Worm (Caenorhabditis elegans) whole organism, L1 larva: Measurements from ENCODE around the gene hsp-12.2.

Source experiments
- C04F5.9 ChIP-seq: sonication (generic microtip); optimal IDR thresholded peaks from 2 replicates; lab custom pipeline; 2016; ENCODE audit warnings: missing genetic modification characterization, missing compliant biosample characterization
- C34B4.2 ChIP-seq: sonication (generic microtip); optimal IDR thresholded peaks from 2 replicates; lab custom pipeline; 2017; ENCODE audit warnings: mild to moderate bottlenecking, missing genetic modification characterization, missing compliant biosample characterization
- F16B12.6 ChIP-seq: fragments of 150-350 bp; optimal IDR thresholded peaks from 2 replicates; lab custom pipeline; 2014; ENCODE audit warnings: missing biosample characterization, missing genetic modification characterization
- Y116A8C.19 ChIP-seq: sonication (generic microtip); optimal IDR thresholded peaks from 2 replicates; lab custom pipeline; 2016; ENCODE audit warnings: missing compliant biosample characterization, missing genetic modification characterization, borderline replicate concordance
- aha-1 ChIP-seq: fragments of 150-350 bp; optimal IDR thresholded peaks from 2 replicates; lab custom pipeline; 2014; ENCODE audit warnings: missing biosample characterization, missing genetic modification characterization
- ceh-63 ChIP-seq: fragments of 200-800 bp; sonication (Bioruptor generic); optimal IDR thresholded peaks from 2 replicates; lab custom pipeline; 2018; ENCODE audit warnings: mild to moderate bottlenecking, missing genetic modification characterization, missing compliant biosample characterization
- ceh-82 ChIP-seq, 3 experiments: fragments of 150-350 bp in 1 of 3; sonication (generic microtip) in 2 of 3; optimal IDR thresholded peaks; 2 replicates each; lab custom pipeline; 2014 to 2017; ENCODE audit warnings: missing biosample characterization in 3 of 3, missing genetic modification characterization in 3 of 3
- dpl-1 ChIP-seq, 3 experiments: fragments of 150-350 bp in 2 of 3; sonication (generic microtip) in 1 of 3; optimal IDR thresholded peaks; 2 replicates each; lab custom pipeline; 2014 to 2017; ENCODE audit warnings: missing biosample characterization in 3 of 3, missing genetic modification characterization in 3 of 3, missing genetic modification reagents in 3 of 3
- dsc-1 ChIP-seq: sonication (generic microtip); optimal IDR thresholded peaks from 2 replicates; lab custom pipeline; 2016; ENCODE audit warnings: mild to moderate bottlenecking, missing genetic modification characterization, missing compliant biosample characterization
- efl-1 ChIP-seq, 4 experiments: fragments of 150-350 bp; optimal IDR thresholded peaks in 3 of 4; peaks in 1 of 4; 1 replicate in 1 of 4; 2 replicates in 3 of 4; lab custom pipeline; 2014; ENCODE audit warnings: missing biosample characterization in 2 of 4, missing genetic modification characterization in 2 of 4, missing genetic modification reagents in 2 of 4
- egl-13 ChIP-seq: sonication (generic microtip); optimal IDR thresholded peaks from 2 replicates; lab custom pipeline; 2016; ENCODE audit warnings: missing genotype, missing genetic modification reagents, missing genetic modification characterization, missing compliant biosample characterization
- egl-27 ChIP-seq, 2 experiments: fragments of 150-350 bp in 1 of 2; sonication (generic microtip); optimal IDR thresholded peaks; 3 replicates each; lab custom pipeline; 2017 to 2018; ENCODE audit warnings: missing biosample characterization in 2 of 2, missing genetic modification characterization in 2 of 2, missing genetic modification reagents in 2 of 2
- elt-2 ChIP-seq: sonication (generic microtip); optimal IDR thresholded peaks from 2 replicates; lab custom pipeline; 2016; ENCODE audit warnings: missing genetic modification characterization, mild to moderate bottlenecking, inconsistent platforms, missing compliant biosample characterization, missing genetic modification reagents
- ets-5 ChIP-seq: fragments of 200-800 bp; sonication (Bioruptor generic); IDR thresholded peaks from 2 replicates; pipeline ENCODE4 v1.3.6; 2022; ENCODE audit warnings: missing genetic modification characterization, missing compliant biosample characterization
- fkh-4 ChIP-seq: sonication (generic microtip); optimal IDR thresholded peaks from 2 replicates; lab custom pipeline; 2016; ENCODE audit warnings: missing compliant biosample characterization, missing genetic modification characterization, borderline replicate concordance
- fkh-8 ChIP-seq: sonication (generic microtip); optimal IDR thresholded peaks from 2 replicates; lab custom pipeline; 2016; ENCODE audit warnings: mild to moderate bottlenecking, missing genetic modification characterization, missing compliant biosample characterization
- fos-1 ChIP-seq: fragments of 150-350 bp; optimal IDR thresholded peaks from 2 replicates; lab custom pipeline; 2014; ENCODE audit warnings: missing biosample characterization, missing genetic modification characterization
- hlh-4 ChIP-seq: sonication (generic microtip); optimal IDR thresholded peaks from 2 replicates; lab custom pipeline; 2016; ENCODE audit warnings: mild to moderate bottlenecking, missing genetic modification characterization, missing compliant biosample characterization
- lin-13 ChIP-seq: fragments of 150-350 bp; optimal IDR thresholded peaks from 2 replicates; lab custom pipeline; 2014; ENCODE audit warnings: missing biosample characterization, missing genetic modification reagents, missing genetic modification characterization
- lin-14 ChIP-seq: fragments of 200-800 bp; sonication (Bioruptor generic); optimal IDR thresholded peaks from 2 replicates; lab custom pipeline; 2018; ENCODE audit warnings: mild to moderate bottlenecking, missing genetic modification characterization, moderate library complexity, missing compliant biosample characterization
- lin-15B ChIP-seq: fragments of 150-350 bp; sonication (generic microtip); optimal IDR thresholded peaks from 3 replicates; lab custom pipeline; 2014; ENCODE audit warnings: missing biosample characterization, missing genetic modification characterization
- mdl-1 ChIP-seq, 2 experiments: fragments of 150-350 bp; optimal IDR thresholded peaks; 2 replicates each; lab custom pipeline; 2014 to 2017; ENCODE audit warnings: missing biosample characterization in 2 of 2, missing genetic modification characterization in 2 of 2, inconsistent platforms in 1 of 2
- mef-2 ChIP-seq: fragments of 150-350 bp; optimal IDR thresholded peaks from 2 replicates; lab custom pipeline; 2014; ENCODE audit warnings: missing biosample characterization, missing genetic modification characterization
- mep-1 ChIP-seq: fragments of 150-350 bp; optimal IDR thresholded peaks from 2 replicates; lab custom pipeline; 2014; ENCODE audit warnings: missing biosample characterization, missing genetic modification characterization
- nhr-11 ChIP-seq: fragments of 150-350 bp; optimal IDR thresholded peaks from 2 replicates; lab custom pipeline; 2014; ENCODE audit warnings: missing biosample characterization, missing genetic modification characterization
- nhr-12 ChIP-seq: sonication (generic microtip); optimal IDR thresholded peaks from 2 replicates; lab custom pipeline; 2017; ENCODE audit warnings: missing biosample characterization, missing genetic modification characterization
- nhr-28 ChIP-seq: fragments of 150-350 bp; optimal IDR thresholded peaks from 2 replicates; lab custom pipeline; 2014; ENCODE audit warnings: missing biosample characterization, missing genetic modification characterization
- nhr-71 ChIP-seq: sonication (generic microtip); optimal IDR thresholded peaks from 2 replicates; lab custom pipeline; 2016; ENCODE audit warnings: mild to moderate bottlenecking, missing genetic modification characterization, moderate library complexity, missing compliant biosample characterization
- nhr-76 ChIP-seq: sonication (generic microtip); optimal IDR thresholded peaks from 2 replicates; lab custom pipeline; 2017; ENCODE audit warnings: missing biosample characterization, missing genetic modification characterization
- nhr-84 ChIP-seq: sonication (generic microtip); optimal IDR thresholded peaks from 2 replicates; lab custom pipeline; 2017; ENCODE audit warnings: missing biosample characterization, missing genetic modification characterization
- nhr-90 ChIP-seq: sonication (generic microtip); optimal IDR thresholded peaks from 2 replicates; lab custom pipeline; 2016; ENCODE audit warnings: mild to moderate bottlenecking, missing genetic modification characterization, missing compliant biosample characterization; ENCODE audit not compliant: poor library complexity
- pag-3 ChIP-seq: sonication (generic microtip); optimal IDR thresholded peaks from 2 replicates; lab custom pipeline; 2017; ENCODE audit warnings: missing genetic modification characterization, mild to moderate bottlenecking, missing compliant biosample characterization, antibody characterized with exemption, borderline replicate concordance; ENCODE audit not compliant: insufficient read depth
- pax-3 ChIP-seq: fragments of 200-800 bp; sonication (Bioruptor generic); optimal IDR thresholded peaks from 2 replicates; lab custom pipeline; 2018; ENCODE audit warnings: mild to moderate bottlenecking, missing genetic modification characterization, moderate library complexity, missing compliant biosample characterization
- pqm-1 ChIP-seq: sonication (generic microtip); optimal IDR thresholded peaks from 3 replicates; lab custom pipeline; 2017; ENCODE audit warnings: missing biosample characterization, missing genetic modification characterization
- skn-1 ChIP-seq: fragments of 150-350 bp; optimal IDR thresholded peaks from 2 replicates; lab custom pipeline; 2014; ENCODE audit warnings: missing biosample characterization, missing genetic modification characterization
- snu-23 ChIP-seq: sonication (generic microtip); optimal IDR thresholded peaks from 2 replicates; lab custom pipeline; 2016; ENCODE audit warnings: missing genetic modification characterization, missing compliant biosample characterization
- sup-37 ChIP-seq: fragments of 200-800 bp; sonication (Bioruptor generic); optimal IDR thresholded peaks from 2 replicates; lab custom pipeline; 2018; ENCODE audit warnings: mild to moderate bottlenecking, missing genetic modification characterization, missing compliant biosample characterization
- tbx-2 ChIP-seq: sonication (generic microtip); optimal IDR thresholded peaks from 2 replicates; lab custom pipeline; 2016; ENCODE audit warnings: missing genetic modification characterization, missing compliant biosample characterization
- unc-30 ChIP-seq: sonication (generic microtip); optimal IDR thresholded peaks from 2 replicates; lab custom pipeline; 2017; ENCODE audit warnings: missing biosample characterization, missing genetic modification characterization
- unc-62 ChIP-seq: fragments of 150-350 bp; optimal IDR thresholded peaks from 2 replicates; lab custom pipeline; 2014; ENCODE audit warnings: missing biosample characterization, missing genetic modification reagents, missing genetic modification characterization
- unc-98 ChIP-seq: fragments of 200-800 bp; sonication (Bioruptor generic); IDR thresholded peaks from 2 replicates; pipeline ENCODE4 v1.3.6; 2022; ENCODE audit warnings: missing genetic modification characterization, missing compliant biosample characterization
- xbp-1 ChIP-seq: sonication (generic microtip); optimal IDR thresholded peaks from 2 replicates; lab custom pipeline; 2016; ENCODE audit warnings: missing genetic modification characterization, missing compliant biosample characterization
- ztf-11 ChIP-seq, 2 experiments: sonication (generic microtip); optimal IDR thresholded peaks; 2 replicates each; lab custom pipeline; 2016 to 2017; ENCODE audit warnings: missing genetic modification characterization in 2 of 2, missing biosample characterization in 1 of 2, missing compliant biosample characterization in 1 of 2
- ztf-4 ChIP-seq: fragments of 150-350 bp; optimal IDR thresholded peaks from 2 replicates; lab custom pipeline; 2014; ENCODE audit warnings: missing biosample characterization, missing genetic modification characterization

The hsp-12.2 gene

ce11 chrIII:8111347-8111746 is 26.5 kb upstream of the hsp-12.2 start:
- TF ChIP-seq nhr-12 (tag; lab: Kevin White, UChicago) (no peak), efl-1 (optimal IDR thresholded peaks at IDR 0.05; lab: Kevin White, UChicago) (no peak), efl-1 (GFP tag; optimal IDR thresholded peaks at IDR 0.05 in 1 of 2; lab: Kevin White, UChicago) (peak in 1 of 2 experiments; percentile 24)

- TF ChIP-seq lin-14 (GFP tag; lab: Kevin White, UChicago), result no peak
- no peak for TF ChIP-seq ztf-4 (tag; lab: Kevin White, UChicago)
- no peak for TF ChIP-seq ceh-82 (tag; optimal IDR thresholded peaks at IDR 0.05; lab: Kevin White, UChicago)
- TF ChIP-seq dsc-1, result no peak
- no peak for TF ChIP-seq unc-30 (tag; lab: Kevin White, UChicago)
- no peak for TF ChIP-seq fkh-4 (tag; lab: Kevin White, UChicago)
- no peak for TF ChIP-seq ceh-63 (GFP tag; lab: Kevin White, UChicago)
- TF ChIP-seq egl-13 (tag; lab: Kevin White, UChicago), result no peak
- no peak for TF ChIP-seq F16B12.6 (tag; lab: Kevin White, UChicago)
- TF ChIP-seq nhr-11 (tag; lab: Kevin White, UChicago), result no peak
- TF ChIP-seq pqm-1 (tag; lab: Kevin White, UChicago), result no peak
- no peak for TF ChIP-seq C04F5.9
- TF ChIP-seq pax-3 (tag; lab: Kevin White, UChicago), result no peak
These were observed 22.0 kb upstream of the hsp-12.2 start for ce11 chrIII:8115877-8116276.

DNA sequence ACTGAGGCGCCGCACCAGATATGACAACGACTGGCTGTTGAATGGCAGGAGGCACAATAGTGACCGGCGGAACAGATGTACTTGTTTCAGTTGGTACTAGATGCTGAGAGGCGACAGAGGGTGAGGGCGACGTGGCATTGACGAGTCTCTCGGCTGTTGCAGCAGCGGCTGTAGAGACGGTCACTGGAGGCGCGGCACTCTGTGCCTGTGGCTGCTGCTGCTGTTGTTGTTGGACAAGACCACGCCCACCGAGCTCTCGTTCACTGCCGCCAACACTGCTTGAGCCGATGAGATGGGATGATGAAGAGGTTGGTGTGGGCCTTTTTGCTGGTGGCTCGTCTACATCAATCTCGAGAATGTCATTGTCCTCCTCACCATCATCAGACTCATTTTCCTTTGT is 20.7 kb upstream of the hsp-12.2 start:
- TF ChIP-seq ztf-11 (tag; optimal IDR thresholded peaks at IDR 0.05; lab: Kevin White, UChicago), result no peak
- no peak for TF ChIP-seq lin-14 (GFP tag; lab: Kevin White, UChicago)
- TF ChIP-seq lin-13 (GFP tag; lab: Kevin White, UChicago), result no peak
- no peak for TF ChIP-seq xbp-1 (tag; lab: Kevin White, UChicago)
- no peak for TF ChIP-seq elt-2 (tag; lab: Kevin White, UChicago)
- no peak for TF ChIP-seq nhr-28 (tag; lab: Kevin White, UChicago)
- TF ChIP-seq nhr-90 (tag; lab: Kevin White, UChicago), result no peak
- TF ChIP-seq pag-3 (tag; lab: Kevin White, UChicago), result no peak
- TF ChIP-seq tbx-2 (tag; lab: Kevin White, UChicago), result no peak
- no peak for TF ChIP-seq lin-15B
- no peak for TF ChIP-seq dpl-1 (GFP tag; optimal IDR thresholded peaks at IDR 0.05; lab: Kevin White, UChicago)
- no peak for TF ChIP-seq unc-98 (GFP tag; lab: Robert Waterston, UW)
- no peak for TF ChIP-seq skn-1 (tag; lab: Kevin White, UChicago)
- no peak for TF ChIP-seq egl-13 (tag; lab: Kevin White, UChicago)

- TF ChIP-seq C34B4.2 (tag; lab: Kevin White, UChicago), result no peak
- peak; percentile 38 for TF ChIP-seq dsc-1
These were observed 16.7 kb upstream of the hsp-12.2 start, which contains the start of gene gei-8 for ce11 chrIII:8121132-8121531. TSS of gene gei-8 (minus strand) at chrIII:8121232.

- no peak for TF ChIP-seq sup-37 (GFP tag; lab: Kevin White, UChicago)
- TF ChIP-seq fkh-8 (tag; lab: Kevin White, UChicago), result peak; percentile 89
- TF ChIP-seq F16B12.6 (tag; lab: Kevin White, UChicago), result no peak
- peak; percentile 21 for TF ChIP-seq hlh-4
- no peak for TF ChIP-seq aha-1
- no peak for TF ChIP-seq skn-1 (tag; lab: Kevin White, UChicago)
- no peak for TF ChIP-seq unc-30 (tag; lab: Kevin White, UChicago)
- no peak for TF ChIP-seq Y116A8C.19
- no peak for TF ChIP-seq mef-2 (tag; lab: Kevin White, UChicago)
- TF ChIP-seq snu-23 (GFP tag; lab: Kevin White, UChicago), result no peak
- no peak for TF ChIP-seq nhr-84
- TF ChIP-seq fos-1, result no peak
- no peak for TF ChIP-seq egl-27 (tag; optimal IDR thresholded peaks at IDR 0.05; lab: Kevin White, UChicago)
- TF ChIP-seq unc-62 (GFP tag; lab: Kevin White, UChicago), result no peak
- TF ChIP-seq mep-1 (tag; lab: Kevin White, UChicago), result no peak
- TF ChIP-seq nhr-71 (tag; lab: Kevin White, UChicago), result peak; percentile 81
- TF ChIP-seq efl-1 (optimal IDR thresholded peaks at IDR 0.05; lab: Kevin White, UChicago), result no peak
- peak in 1 of 2 experiments; percentile 51 for TF ChIP-seq efl-1 (GFP tag; optimal IDR thresholded peaks at IDR 0.05 in 1 of 2; lab: Kevin White, UChicago)
- no peak for TF ChIP-seq mdl-1 (tag; optimal IDR thresholded peaks at IDR 0.05; lab: Kevin White, UChicago)
- no peak for TF ChIP-seq nhr-90 (tag; lab: Kevin White, UChicago)
- TF ChIP-seq ets-5, result no peak
- no peak for TF ChIP-seq nhr-76 (tag; lab: Kevin White, UChicago)
These were observed 16.0 kb upstream of the hsp-12.2 start for ce11 chrIII:8121923-8122322.
